Worm (Caenorhabditis elegans): Measurements from ENCODE around the gene aptf-1.

DNA sequence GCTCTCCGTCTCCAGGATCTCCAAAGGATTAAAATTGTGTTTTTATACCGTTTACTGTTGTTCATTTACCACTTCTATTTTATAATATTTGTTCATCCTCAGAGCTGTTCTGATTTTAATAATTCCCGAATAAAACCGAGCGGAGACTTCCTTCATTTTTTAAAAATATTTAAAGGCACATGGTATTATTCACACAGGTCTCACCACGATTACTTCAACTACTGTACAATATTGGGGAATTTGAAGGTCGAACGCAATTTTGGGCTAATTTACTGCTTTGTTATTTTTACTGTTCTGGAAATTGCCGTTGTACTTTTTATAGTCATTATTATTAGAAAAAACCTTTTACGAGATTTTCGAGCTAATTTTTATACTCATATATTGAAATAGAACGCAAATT lies 36.4 kb downstream of the aptf-1 start:
- TF ChIP-seq mec-3 (tag; optimal IDR thresholded peaks at IDR 0.05; ENCODE audit: borderline replicate concordance) (no peak), ceh-34 (tag; optimal IDR thresholded peaks at IDR 0.05) (no peak), gmeb-2 (tag; optimal IDR thresholded peaks at IDR 0.05) (no peak)

All from whole organism, late embryonic.